Fruit fly (Drosophila melanogaster) whole organism, embryonic: ENCODE measurements around the gene CG46462.

Experiments used
- Antp ChIP-seq: fragments of 200-800 bp; sonication (Bioruptor generic); optimal IDR thresholded peaks from 3 replicates; lab custom pipeline; 2016; ENCODE audit warnings: missing biosample characterization, missing genetic modification characterization
- Atf6 ChIP-seq: fragments of 200-800 bp; sonication (Bioruptor generic); IDR thresholded peaks from 2 replicates; pipeline ENCODE4 v1.3.6; 2022; ENCODE audit warnings: missing biosample characterization, missing genetic modification characterization
- CG1024 ChIP-seq: fragments of 200-800 bp; sonication (Bioruptor generic); IDR thresholded peaks from 2 replicates; pipeline ENCODE4 v1.3.6; 2022; ENCODE audit warnings: missing biosample characterization, missing genetic modification characterization
- CG10321 ChIP-seq: fragments of 200-800 bp; sonication (Bioruptor generic); IDR thresholded peaks from 2 replicates; pipeline ENCODE4 v1.3.6; 2022; ENCODE audit warnings: missing biosample characterization, missing genetic modification characterization
- CG10543 ChIP-seq: fragments of 200-800 bp; sonication (Bioruptor generic); optimal IDR thresholded peaks from 3 replicates; lab custom pipeline; 2017; ENCODE audit warnings: missing biosample characterization, mild to moderate bottlenecking, missing genetic modification characterization, moderate library complexity
- CG11085 ChIP-seq: fragments of 200-800 bp; sonication (Bioruptor generic); IDR thresholded peaks from 2 replicates; pipeline ENCODE4 v1.3.6; 2022; ENCODE audit warnings: missing biosample characterization, missing genetic modification characterization
- CG11723 ChIP-seq: fragments of 200-800 bp; sonication (Bioruptor generic); optimal IDR thresholded peaks from 2 replicates; lab custom pipeline; 2017; ENCODE audit warnings: missing biosample characterization, mild to moderate bottlenecking, missing genetic modification characterization
- CG12071 ChIP-seq: fragments of 200-800 bp; sonication (Bioruptor generic); optimal IDR thresholded peaks from 3 replicates; lab custom pipeline; 2018; ENCODE audit warnings: missing biosample characterization, mild to moderate bottlenecking, missing genetic modification characterization
- CG17912 ChIP-seq: fragments of 200-800 bp; sonication (Bioruptor generic); optimal IDR thresholded peaks from 2 replicates; lab custom pipeline; 2018; ENCODE audit warnings: missing biosample characterization, mild to moderate bottlenecking, missing genetic modification characterization
- CG1832 ChIP-seq: fragments of 200-800 bp; sonication (Bioruptor generic); optimal IDR thresholded peaks from 2 replicates; lab custom pipeline; 2017; ENCODE audit warnings: missing biosample characterization, mild to moderate bottlenecking, missing genetic modification characterization, inconsistent platforms
- CG18764 ChIP-seq: fragments of 200-800 bp; sonication (Bioruptor generic); optimal IDR thresholded peaks from 3 replicates; lab custom pipeline; 2016; ENCODE audit warnings: missing biosample characterization, missing genetic modification characterization
- CG2889 ChIP-seq: fragments of 200-800 bp; sonication (Bioruptor generic); IDR thresholded peaks from 3 replicates; pipeline ENCODE4 v1.3.6; 2022; ENCODE audit warnings: missing biosample characterization, missing genetic modification characterization
- CG34376 ChIP-seq: fragments of 200-800 bp; sonication (Bioruptor generic); optimal IDR thresholded peaks from 2 replicates; lab custom pipeline; 2018; ENCODE audit warnings: missing biosample characterization, mild to moderate bottlenecking, missing genetic modification characterization
- CG43689 ChIP-seq: fragments of 200-800 bp; sonication (Bioruptor generic); IDR thresholded peaks from 2 replicates; pipeline ENCODE4 v1.3.6; 2022; ENCODE audit warnings: missing biosample characterization, missing genetic modification characterization
- CG6175 ChIP-seq: fragments of 200-800 bp; sonication (Bioruptor generic); IDR thresholded peaks from 3 replicates; pipeline ENCODE4 v1.3.6; 2022; ENCODE audit warnings: missing biosample characterization, missing genetic modification characterization
- CG6272 ChIP-seq: fragments of 200-800 bp; sonication (Bioruptor generic); IDR thresholded peaks from 2 replicates; pipeline ENCODE4 v1.3.6; 2022; ENCODE audit warnings: missing biosample characterization, missing genetic modification characterization
- CG6791 ChIP-seq: fragments of 200-800 bp; sonication (Bioruptor generic); IDR thresholded peaks from 3 replicates; pipeline ENCODE4 v1.3.6; 2022; ENCODE audit warnings: missing biosample characterization, missing genetic modification characterization; ENCODE audit not compliant: partially characterized antibody
- CG7745 ChIP-seq: fragments of 200-800 bp; sonication (Bioruptor generic); optimal IDR thresholded peaks from 2 replicates; lab custom pipeline; 2018; ENCODE audit warnings: missing biosample characterization, mild to moderate bottlenecking, missing genetic modification characterization, moderate library complexity
- CG7987 ChIP-seq: fragments of 200-800 bp; sonication (Bioruptor generic); optimal IDR thresholded peaks from 2 replicates; lab custom pipeline; 2018; ENCODE audit warnings: missing biosample characterization, mild to moderate bottlenecking, missing genetic modification characterization, moderate library complexity
- CG8089 ChIP-seq: fragments of 200-800 bp; sonication (Bioruptor generic); optimal IDR thresholded peaks from 3 replicates; lab custom pipeline; 2016; ENCODE audit warnings: missing biosample characterization, missing genetic modification characterization
- CG8281 ChIP-seq: fragments of 200-800 bp; sonication (Bioruptor generic); optimal IDR thresholded peaks from 2 replicates; lab custom pipeline; 2018; ENCODE audit warnings: missing biosample characterization, mild to moderate bottlenecking, missing genetic modification characterization, moderate library complexity
- CG9727 ChIP-seq: fragments of 200-800 bp; sonication (Bioruptor generic); optimal IDR thresholded peaks from 3 replicates; lab custom pipeline; 2017; ENCODE audit warnings: missing biosample characterization, mild to moderate bottlenecking, missing genetic modification characterization
- Camta ChIP-seq: fragments of 200-800 bp; sonication (Bioruptor generic); optimal IDR thresholded peaks from 2 replicates; lab custom pipeline; 2016; ENCODE audit warnings: missing biosample characterization, missing genetic modification characterization
- E2f1 ChIP-seq: fragments of 200-800 bp; sonication (Bioruptor generic); IDR thresholded peaks from 2 replicates; pipeline ENCODE4 v1.3.6; 2022; ENCODE audit warnings: missing biosample characterization, missing genetic modification characterization
- Hey ChIP-seq: fragments of 200-800 bp; sonication (Bioruptor generic); optimal IDR thresholded peaks from 3 replicates; lab custom pipeline; 2018; ENCODE audit warnings: missing biosample characterization, mild to moderate bottlenecking, missing genetic modification characterization
- Hr3 ChIP-seq: fragments of 200-800 bp; sonication (Bioruptor generic); optimal IDR thresholded peaks from 3 replicates; lab custom pipeline; 2016; ENCODE audit warnings: missing biosample characterization, missing genetic modification characterization
- Kr ChIP-seq: fragments of 200-800 bp; sonication (Bioruptor generic); optimal IDR thresholded peaks from 2 replicates; lab custom pipeline; 2017; ENCODE audit warnings: missing biosample characterization, mild to moderate bottlenecking, missing genetic modification characterization
- NC2α ChIP-seq: fragments of 200-800 bp; sonication (Bioruptor generic); optimal IDR thresholded peaks from 2 replicates; lab custom pipeline; 2016; ENCODE audit warnings: missing biosample characterization, missing genetic modification characterization
- NK7.1 ChIP-seq: fragments of 200-800 bp; sonication (Bioruptor generic); optimal IDR thresholded peaks from 3 replicates; lab custom pipeline; 2016; ENCODE audit warnings: missing biosample characterization, missing genetic modification characterization
- Ptx1 ChIP-seq: fragments of 200-800 bp; sonication (Bioruptor generic); IDR thresholded peaks from 2 replicates; pipeline ENCODE4 v1.3.6; 2022; ENCODE audit warnings: missing biosample characterization, missing genetic modification characterization
- Vsx1 ChIP-seq: fragments of 200-800 bp; sonication (Bioruptor generic); optimal IDR thresholded peaks from 2 replicates; lab custom pipeline; 2017; ENCODE audit warnings: missing biosample characterization, mild to moderate bottlenecking, missing genetic modification characterization, missing genetic modification reagents
- bab2 ChIP-seq: fragments of 200-800 bp; sonication (Bioruptor generic); optimal IDR thresholded peaks from 2 replicates; lab custom pipeline; 2016; ENCODE audit warnings: missing biosample characterization, missing genetic modification characterization
- cg ChIP-seq: fragments of 200-800 bp; sonication (Bioruptor generic); optimal IDR thresholded peaks from 3 replicates; lab custom pipeline; 2019; ENCODE audit warnings: missing biosample characterization, mild to moderate bottlenecking, missing genetic modification characterization, moderate library complexity
- chif ChIP-seq, 2 experiments: fragments of 200-800 bp; sonication (Bioruptor generic); optimal IDR thresholded peaks; 3 replicates each; lab custom pipeline; 2016; ENCODE audit warnings: missing biosample characterization in 2 of 2, missing genetic modification characterization in 2 of 2
- chm ChIP-seq: fragments of 200-800 bp; sonication (Bioruptor generic); IDR thresholded peaks from 2 replicates; pipeline ENCODE4 v1.3.6; 2022; ENCODE audit warnings: missing biosample characterization, missing genetic modification characterization
- ci ChIP-seq: fragments of 200-800 bp; sonication (Bioruptor generic); IDR thresholded peaks from 3 replicates; pipeline ENCODE4 v1.3.6; 2022; ENCODE audit warnings: missing biosample characterization, missing genetic modification characterization
- crol ChIP-seq: fragments of 200-800 bp; sonication (Bioruptor generic); IDR thresholded peaks from 2 replicates; pipeline ENCODE4 v1.3.6; 2022; ENCODE audit warnings: missing biosample characterization, missing genetic modification characterization
- dm ChIP-seq: fragments of 200-800 bp; sonication (Bioruptor generic); optimal IDR thresholded peaks from 3 replicates; lab custom pipeline; 2016; ENCODE audit warnings: missing biosample characterization, missing genetic modification characterization
- hth ChIP-seq: fragments of >200 bp; optimal IDR thresholded peaks from 2 replicates; lab custom pipeline; 2017; ENCODE audit warnings: inconsistent platforms
- jing ChIP-seq: fragments of 200-800 bp; sonication (Bioruptor generic); optimal IDR thresholded peaks from 2 replicates; lab custom pipeline; 2018; ENCODE audit warnings: missing biosample characterization, mild to moderate bottlenecking, missing genetic modification characterization
- klu ChIP-seq: fragments of 200-800 bp; sonication (Bioruptor generic); IDR thresholded peaks from 2 replicates; pipeline ENCODE4 v1.3.6; 2022; ENCODE audit warnings: missing biosample characterization, missing genetic modification characterization
- oc ChIP-seq: fragments of 200-800 bp; sonication (Bioruptor generic); optimal IDR thresholded peaks from 2 replicates; lab custom pipeline; 2018; ENCODE audit warnings: missing biosample characterization, mild to moderate bottlenecking, missing genetic modification characterization, moderate library complexity
- onecut ChIP-seq: fragments of 200-800 bp; sonication (Bioruptor generic); IDR thresholded peaks from 2 replicates; pipeline ENCODE4 v1.3.6; 2022; ENCODE audit warnings: missing biosample characterization, missing genetic modification characterization
- repo ChIP-seq: fragments of 200-800 bp; sonication (Bioruptor generic); optimal IDR thresholded peaks from 2 replicates; lab custom pipeline; 2016; ENCODE audit warnings: missing biosample characterization, missing genetic modification characterization
- run ChIP-seq: fragments of 200-800 bp; sonication (Bioruptor generic); optimal IDR thresholded peaks from 3 replicates; lab custom pipeline; 2018; ENCODE audit warnings: missing biosample characterization, mild to moderate bottlenecking, missing genetic modification characterization
- sens ChIP-seq: fragments of 200-800 bp; sonication (Bioruptor generic); peaks from one replicate; lab custom pipeline; 2016; ENCODE audit warnings: missing biosample characterization, missing genetic modification characterization
- sisA ChIP-seq: fragments of 200-800 bp; sonication (Bioruptor generic); IDR thresholded peaks from 2 replicates; pipeline ENCODE4 v1.3.6; 2022; ENCODE audit warnings: missing biosample characterization, missing genetic modification characterization
- trem ChIP-seq: fragments of 200-800 bp; optimal IDR thresholded peaks from 3 replicates; lab custom pipeline; 2019; ENCODE audit warnings: missing biosample characterization, mild to moderate bottlenecking, missing genetic modification characterization, moderate library complexity
- wek ChIP-seq: fragments of 200-800 bp; sonication (Bioruptor generic); optimal IDR thresholded peaks from 3 replicates; lab custom pipeline; 2018; ENCODE audit warnings: missing biosample characterization, mild to moderate bottlenecking, missing genetic modification characterization, moderate library complexity

CG46462 gene

dm6 chr3L:19907706-19908070 lies 23.8 kb upstream of the CG46462 start (continued):
- TF ChIP-seq oc (tag; lab: Kevin White, UChicago), result no peak
- no peak for TF ChIP-seq CG6175
- no peak for TF ChIP-seq CG7745 (tag; lab: Kevin White, UChicago)

dm6 chr3L:19908201-19909127 lies 23.0 kb upstream of the CG46462 start:
- TF ChIP-seq CG8281 (tag; lab: Kevin White, UChicago), result no peak
- peak; percentile 87 for TF ChIP-seq cg (GFP tag; lab: Kevin White, UChicago)
- no peak for TF ChIP-seq NK7.1 (GFP tag; lab: Kevin White, UChicago)
- TF ChIP-seq Hey (tag; lab: Kevin White, UChicago), result no peak
- TF ChIP-seq Kr (GFP tag; lab: Kevin White, UChicago), result no peak
- peak; percentile 72 for TF ChIP-seq sens (GFP tag; lab: Kevin White, UChicago)
- no peak for TF ChIP-seq CG43689 (GFP tag; lab: Robert Waterston, UW)
- TF ChIP-seq CG12071 (GFP tag; lab: Kevin White, UChicago), result no peak
- TF ChIP-seq CG11723 (GFP tag; lab: Kevin White, UChicago), result no peak
- no peak for TF ChIP-seq Camta (GFP tag; lab: Kevin White, UChicago)
- no peak for TF ChIP-seq hth (lab: Kevin White, UChicago)
- peak; percentile 35; the same call in 2 of the 3 replicates for TF ChIP-seq ci
- no peak for TF ChIP-seq Ptx1 (GFP tag; lab: Robert Waterston, UW)
- TF ChIP-seq CG17912 (GFP tag; lab: Kevin White, UChicago), result no peak
- TF ChIP-seq dm (GFP tag; lab: Kevin White, UChicago), result no peak
- TF ChIP-seq NC2α (GFP tag; lab: Kevin White, UChicago), result no peak
- TF ChIP-seq CG6791 (GFP tag; lab: Robert Waterston, UW), result no peak
- TF ChIP-seq CG9727 (GFP tag; lab: Kevin White, UChicago), result no peak
- no peak for TF ChIP-seq sisA (GFP tag; lab: Robert Waterston, UW)
- TF ChIP-seq CG11085 (GFP tag; lab: Robert Waterston, UW), result no peak
- no peak for TF ChIP-seq trem (tag; lab: Kevin White, UChicago)
- no peak for TF ChIP-seq Hr3 (GFP tag; lab: Kevin White, UChicago)
- TF ChIP-seq bab2 (GFP tag; lab: Kevin White, UChicago), result no peak
- TF ChIP-seq chm (GFP tag; lab: Robert Waterston, UW), result peak; percentile 38; the same call in 1 of the 2 replicates
- peak; percentile 86 for TF ChIP-seq onecut (GFP tag; lab: Robert Waterston, UW)
- no peak for TF ChIP-seq CG6272
- no peak for TF ChIP-seq klu (GFP tag; lab: Robert Waterston, UW)
- TF ChIP-seq Vsx1 (GFP tag; lab: Kevin White, UChicago), result no peak
- no peak for TF ChIP-seq CG2889
- TF ChIP-seq run (tag; lab: Kevin White, UChicago), result no peak
- peak; percentile 12 for TF ChIP-seq CG10543 (GFP tag; lab: Kevin White, UChicago)
- TF ChIP-seq Atf6 (GFP tag; lab: Robert Waterston, UW), result no peak
- peak; percentile 99 for TF ChIP-seq crol (GFP tag; lab: Robert Waterston, UW)
- TF ChIP-seq CG7987 (GFP tag; lab: Kevin White, UChicago), result no peak
- no peak for TF ChIP-seq CG1024 (GFP tag; lab: Robert Waterston, UW)
- TF ChIP-seq chif (GFP tag; optimal IDR thresholded peaks at IDR 0.05; lab: Kevin White, UChicago), result no peak
- no peak for TF ChIP-seq CG18764
- TF ChIP-seq CG8089 (GFP tag; lab: Kevin White, UChicago), result no peak
- no peak for TF ChIP-seq wek
- TF ChIP-seq jing (GFP tag; lab: Kevin White, UChicago), result no peak
- no peak for TF ChIP-seq repo
- TF ChIP-seq CG10321 (GFP tag; lab: Robert Waterston, UW), result no peak
- no peak for TF ChIP-seq Antp (GFP tag; lab: Kevin White, UChicago)
- no peak for TF ChIP-seq CG1832 (GFP tag; lab: Kevin White, UChicago)
- no peak for TF ChIP-seq CG34376
- TF ChIP-seq E2f1, result no peak
